Worm (Caenorhabditis elegans): Measurements from ENCODE around the gene prx-6.

DNA sequence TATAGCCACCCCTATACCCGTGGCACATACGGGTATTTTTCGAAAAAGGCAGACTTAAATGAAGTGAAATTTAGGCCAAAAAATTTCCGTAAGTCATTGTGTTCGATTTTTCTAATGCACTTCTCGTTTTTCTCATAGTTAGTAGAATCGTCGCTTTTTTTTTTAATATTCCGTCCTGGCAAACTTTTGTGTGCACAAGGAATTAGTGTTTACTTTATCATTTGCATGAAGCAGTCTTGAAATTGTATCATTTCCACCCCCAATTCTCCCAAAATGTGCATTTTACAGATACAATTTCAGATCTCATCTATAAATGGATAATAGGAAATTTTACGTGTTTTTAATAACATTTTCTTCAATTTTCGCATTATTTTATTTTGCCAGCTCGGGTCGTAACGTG is 30.4 kb upstream of the prx-6 start, which contains the start of gene C18G1.6:
- no peak for TF ChIP-seq nhr-12 (tag; optimal IDR thresholded peaks at IDR 0.05)
- TF ChIP-seq unc-39 (tag; optimal IDR thresholded peaks at IDR 0.05) = no peak
- TF ChIP-seq fkh-10 (GFP tag; optimal IDR thresholded peaks at IDR 0.05) = no peak
- no peak for TF ChIP-seq ztf-11 (tag; optimal IDR thresholded peaks at IDR 0.05)
